Fruit fly (Drosophila melanogaster) whole organism, embryonic: ENCODE measurements around the gene CG32425.

ENCODE experiments used
- Aef1 ChIP-seq: fragments of 200-800 bp; sonication (Bioruptor generic); IDR thresholded peaks from 3 replicates; pipeline ENCODE4 v1.3.6; 2022; ENCODE audit warnings: missing biosample characterization, missing genetic modification characterization
- Bgb ChIP-seq: fragments of 200-800 bp; sonication (Bioruptor generic); IDR thresholded peaks from 2 replicates; pipeline ENCODE4 v1.3.6; 2022; ENCODE audit warnings: missing biosample characterization, missing genetic modification characterization; ENCODE audit not compliant: partially characterized antibody
- CG10209 ChIP-seq: fragments of 200-800 bp; sonication (Bioruptor generic); optimal IDR thresholded peaks from 3 replicates; lab custom pipeline; 2017; ENCODE audit warnings: missing biosample characterization, mild to moderate bottlenecking, missing genetic modification characterization, missing genetic modification reagents
- CG10321 ChIP-seq: fragments of 200-800 bp; sonication (Bioruptor generic); IDR thresholded peaks from 2 replicates; pipeline ENCODE4 v1.3.6; 2022; ENCODE audit warnings: missing biosample characterization, missing genetic modification characterization
- CG11398 ChIP-seq: fragments of 200-800 bp; sonication (Bioruptor generic); optimal IDR thresholded peaks from 2 replicates; lab custom pipeline; 2016; ENCODE audit warnings: missing biosample characterization, missing genetic modification characterization
- CG11504 ChIP-seq: fragments of 200-800 bp; sonication (Bioruptor generic); optimal IDR thresholded peaks from 3 replicates; lab custom pipeline; 2019; ENCODE audit warnings: missing biosample characterization, mild to moderate bottlenecking, missing genetic modification characterization, moderate library complexity
- CG11696 ChIP-seq: fragments of 200-800 bp; sonication (Bioruptor generic); IDR thresholded peaks from 2 replicates; pipeline ENCODE4 v1.3.6; 2022; ENCODE audit warnings: missing biosample characterization, missing genetic modification characterization
- CG12391 ChIP-seq: fragments of 200-800 bp; sonication (Bioruptor generic); optimal IDR thresholded peaks from 3 replicates; lab custom pipeline; 2018; ENCODE audit warnings: missing biosample characterization, mild to moderate bottlenecking, missing genetic modification characterization, moderate library complexity
- CG13775 ChIP-seq: fragments of 200-800 bp; sonication (Bioruptor generic); optimal IDR thresholded peaks from 3 replicates; lab custom pipeline; 2017; ENCODE audit warnings: missing biosample characterization, mild to moderate bottlenecking, missing genetic modification characterization
- CG14014 ChIP-seq: fragments of 200-800 bp; sonication (Bioruptor generic); IDR thresholded peaks from 2 replicates; pipeline ENCODE4 v1.3.6; 2022; ENCODE audit warnings: missing biosample characterization, missing genetic modification characterization
- CG1603 ChIP-seq: fragments of 200-800 bp; sonication (Bioruptor generic); optimal IDR thresholded peaks from 2 replicates; lab custom pipeline; 2019; ENCODE audit warnings: missing biosample characterization, mild to moderate bottlenecking, missing genetic modification characterization, moderate library complexity
- CG17359 ChIP-seq: fragments of 200-800 bp; sonication (Bioruptor generic); optimal IDR thresholded peaks from 3 replicates; lab custom pipeline; 2018; ENCODE audit warnings: missing biosample characterization, mild to moderate bottlenecking, missing genetic modification characterization, moderate library complexity
- CG17568 ChIP-seq: fragments of 200-800 bp; sonication (Bioruptor generic); optimal IDR thresholded peaks from 2 replicates; lab custom pipeline; 2018; ENCODE audit warnings: missing biosample characterization, mild to moderate bottlenecking, missing genetic modification characterization, moderate library complexity
- CG17829 ChIP-seq: fragments of 200-800 bp; optimal IDR thresholded peaks from 2 replicates; lab custom pipeline; 2019; ENCODE audit warnings: missing biosample characterization, mild to moderate bottlenecking, missing genetic modification characterization, moderate library complexity
- CG1792 ChIP-seq: fragments of 200-800 bp; sonication (Bioruptor generic); optimal IDR thresholded peaks from 2 replicates; lab custom pipeline; 2016; ENCODE audit warnings: missing biosample characterization, missing genetic modification characterization
- CG1832 ChIP-seq: fragments of 200-800 bp; sonication (Bioruptor generic); optimal IDR thresholded peaks from 2 replicates; lab custom pipeline; 2017; ENCODE audit warnings: missing biosample characterization, mild to moderate bottlenecking, missing genetic modification characterization, inconsistent platforms
- CG34376 ChIP-seq: fragments of 200-800 bp; sonication (Bioruptor generic); optimal IDR thresholded peaks from 2 replicates; lab custom pipeline; 2018; ENCODE audit warnings: missing biosample characterization, mild to moderate bottlenecking, missing genetic modification characterization
- CG3838 ChIP-seq: fragments of 200-800 bp; sonication (Bioruptor generic); optimal IDR thresholded peaks from 3 replicates; lab custom pipeline; 2016; ENCODE audit warnings: missing biosample characterization, missing genetic modification characterization
- CG6272 ChIP-seq: fragments of 200-800 bp; sonication (Bioruptor generic); IDR thresholded peaks from 2 replicates; pipeline ENCODE4 v1.3.6; 2022; ENCODE audit warnings: missing biosample characterization, missing genetic modification characterization
- CG6689 ChIP-seq: fragments of 200-800 bp; sonication (Bioruptor generic); IDR thresholded peaks from 2 replicates; pipeline ENCODE4 v1.3.6; 2022; ENCODE audit warnings: missing biosample characterization, missing genetic modification characterization
- CG6765 ChIP-seq: fragments of 200-800 bp; sonication (Bioruptor generic); optimal IDR thresholded peaks from 3 replicates; lab custom pipeline; 2017; ENCODE audit warnings: missing biosample characterization, mild to moderate bottlenecking, missing genetic modification characterization
- CG9727 ChIP-seq: fragments of 200-800 bp; sonication (Bioruptor generic); optimal IDR thresholded peaks from 3 replicates; lab custom pipeline; 2017; ENCODE audit warnings: missing biosample characterization, mild to moderate bottlenecking, missing genetic modification characterization
- CG9817 ChIP-seq: fragments of 200-800 bp; sonication (Bioruptor generic); optimal IDR thresholded peaks from 2 replicates; lab custom pipeline; 2018; ENCODE audit warnings: missing biosample characterization, mild to moderate bottlenecking, missing genetic modification characterization, moderate library complexity
- CG9932 ChIP-seq: fragments of 200-800 bp; sonication (Bioruptor generic); IDR thresholded peaks from 2 replicates; pipeline ENCODE4 v1.3.6; 2022; ENCODE audit warnings: missing biosample characterization, missing genetic modification characterization
- Dip2 ChIP-seq: fragments of 200-800 bp; sonication (Bioruptor generic); IDR thresholded peaks from 2 replicates; pipeline ENCODE4 v1.3.6; 2022; ENCODE audit warnings: missing biosample characterization, missing genetic modification characterization
- Dip3 ChIP-seq: fragments of 200-800 bp; sonication (Bioruptor generic); optimal IDR thresholded peaks from 3 replicates; lab custom pipeline; 2016; ENCODE audit warnings: missing biosample characterization, missing genetic modification characterization
- H15 ChIP-seq: fragments of 200-800 bp; sonication (Bioruptor generic); IDR thresholded peaks from 3 replicates; pipeline ENCODE4 v1.3.6; 2022; ENCODE audit warnings: missing biosample characterization, missing genetic modification characterization
- H2.0 ChIP-seq: fragments of 200-800 bp; sonication (Bioruptor generic); IDR thresholded peaks from 2 replicates; pipeline ENCODE4 v1.3.6; 2022; ENCODE audit warnings: missing biosample characterization, missing genetic modification characterization
- Mad ChIP-seq: fragments of 200-800 bp; sonication (Bioruptor generic); optimal IDR thresholded peaks from 2 replicates; lab custom pipeline; 2016; ENCODE audit warnings: missing biosample characterization, missing genetic modification characterization
- Mrtf ChIP-seq: fragments of 200-800 bp; sonication (Bioruptor generic); IDR thresholded peaks from 3 replicates; pipeline ENCODE4 v1.3.6; 2022; ENCODE audit warnings: missing biosample characterization, missing genetic modification characterization
- Myb ChIP-seq: fragments of 200-800 bp; sonication (Bioruptor generic); optimal IDR thresholded peaks from 2 replicates; lab custom pipeline; 2016; ENCODE audit warnings: missing biosample characterization, missing genetic modification characterization
- Oli ChIP-seq: fragments of 200-800 bp; sonication (Bioruptor generic); optimal IDR thresholded peaks from 2 replicates; lab custom pipeline; 2018; ENCODE audit warnings: missing biosample characterization, mild to moderate bottlenecking, missing genetic modification characterization, moderate library complexity
- ac ChIP-seq: fragments of 200-800 bp; sonication (Bioruptor generic); optimal IDR thresholded peaks from 3 replicates; lab custom pipeline; 2017; ENCODE audit warnings: missing biosample characterization, mild to moderate bottlenecking, missing genetic modification characterization
- az2 ChIP-seq: fragments of 200-800 bp; sonication (Bioruptor generic); optimal IDR thresholded peaks from 3 replicates; lab custom pipeline; 2016; ENCODE audit warnings: missing biosample characterization, missing genetic modification characterization
- chm ChIP-seq: fragments of 200-800 bp; sonication (Bioruptor generic); IDR thresholded peaks from 2 replicates; pipeline ENCODE4 v1.3.6; 2022; ENCODE audit warnings: missing biosample characterization, missing genetic modification characterization
- da ChIP-seq: fragments of 200-800 bp; sonication (Bioruptor generic); optimal IDR thresholded peaks from 2 replicates; lab custom pipeline; 2016; ENCODE audit warnings: missing biosample characterization, missing genetic modification characterization
- dimm ChIP-seq: fragments of 200-800 bp; sonication (Bioruptor generic); IDR thresholded peaks from 2 replicates; pipeline ENCODE4 v1.3.6; 2022; ENCODE audit warnings: missing biosample characterization, missing genetic modification characterization
- dm ChIP-seq: fragments of 200-800 bp; sonication (Bioruptor generic); optimal IDR thresholded peaks from 3 replicates; lab custom pipeline; 2016; ENCODE audit warnings: missing biosample characterization, missing genetic modification characterization
- gcm2 ChIP-seq: fragments of 200-800 bp; sonication (Bioruptor generic); optimal IDR thresholded peaks from 2 replicates; lab custom pipeline; 2016; ENCODE audit warnings: missing biosample characterization, missing genetic modification characterization
- gem ChIP-seq: fragments of 200-800 bp; sonication (Bioruptor generic); optimal IDR thresholded peaks from 2 replicates; lab custom pipeline; 2019; ENCODE audit warnings: missing biosample characterization, mild to moderate bottlenecking, missing genetic modification characterization, moderate library complexity
- gsb ChIP-seq: fragments of 200-800 bp; sonication (Bioruptor generic); IDR thresholded peaks from 2 replicates; pipeline ENCODE4 v1.3.6; 2022; ENCODE audit warnings: missing biosample characterization, missing genetic modification characterization
- hb ChIP-seq: fragments of 200-800 bp; sonication (Bioruptor generic); IDR thresholded peaks from 3 replicates; pipeline ENCODE4 v1.3.6; 2022; ENCODE audit warnings: missing biosample characterization, missing genetic modification characterization; ENCODE audit not compliant: partially characterized antibody
- lbe ChIP-seq: fragments of 200-800 bp; sonication (Bioruptor generic); optimal IDR thresholded peaks from 2 replicates; lab custom pipeline; 2016; ENCODE audit warnings: missing biosample characterization, mild to moderate bottlenecking, missing genetic modification characterization
- lilli ChIP-seq: fragments of 200-800 bp; sonication (Bioruptor generic); optimal IDR thresholded peaks from 3 replicates; lab custom pipeline; 2016; ENCODE audit warnings: missing biosample characterization, missing genetic modification characterization
- nau ChIP-seq: fragments of 200-800 bp; sonication (Bioruptor generic); optimal IDR thresholded peaks from 3 replicates; lab custom pipeline; 2017; ENCODE audit warnings: missing biosample characterization, mild to moderate bottlenecking, missing genetic modification characterization, missing genetic modification reagents
- nerfin-2 ChIP-seq: fragments of 200-800 bp; sonication (Bioruptor generic); IDR thresholded peaks from 2 replicates; pipeline ENCODE4 v1.3.6; 2022; ENCODE audit warnings: missing biosample characterization, missing genetic modification characterization; ENCODE audit not compliant: partially characterized antibody
- odd ChIP-seq: fragments of 200-800 bp; sonication (Bioruptor generic); optimal IDR thresholded peaks from 2 replicates; lab custom pipeline; 2017; ENCODE audit warnings: missing biosample characterization, mild to moderate bottlenecking, missing genetic modification characterization
- so ChIP-seq: fragments of 200-800 bp; sonication (Bioruptor generic); IDR thresholded peaks from 3 replicates; pipeline ENCODE4 v1.3.6; 2022; ENCODE audit warnings: missing biosample characterization, missing genetic modification characterization
- stc ChIP-seq: fragments of 200-800 bp; sonication (Bioruptor generic); IDR thresholded peaks from 2 replicates; pipeline ENCODE4 v1.3.6; 2022; ENCODE audit warnings: missing biosample characterization, missing genetic modification characterization
- sug ChIP-seq: fragments of 200-800 bp; optimal IDR thresholded peaks from 2 replicates; lab custom pipeline; 2019; ENCODE audit warnings: missing biosample characterization, mild to moderate bottlenecking, missing genetic modification characterization, moderate library complexity
- toy ChIP-seq: fragments of 200-800 bp; sonication (Bioruptor generic); IDR thresholded peaks from 2 replicates; pipeline ENCODE4 v1.3.6; 2022; ENCODE audit warnings: missing biosample characterization, missing genetic modification characterization
- zf30C ChIP-seq: fragments of 200-800 bp; sonication (Bioruptor generic); optimal IDR thresholded peaks from 3 replicates; lab custom pipeline; 2018; ENCODE audit warnings: missing biosample characterization, mild to moderate bottlenecking, missing genetic modification characterization

Gene CG32425

dm6 chr3L:20494262-20494601, 2.9 kb upstream of the CG32425 start (continued):
- TF ChIP-seq stc (GFP tag; lab: Robert Waterston, UW) (no peak), CG17359 (peak; percentile 3), CG14014 (GFP tag; lab: Robert Waterston, UW) (no peak), CG11398 (GFP tag; lab: Kevin White, UChicago) (no peak), CG6765 (no peak), CG6689 (0 out of 2 replicates have a peak, but pooled peaks have one; percentile 24), so (GFP tag; lab: Robert Waterston, UW) (no peak; the same call in 2 of the 3 replicates), CG9727 (GFP tag; lab: Kevin White, UChicago) (peak; percentile 34), CG12391 (tag; lab: Kevin White, UChicago) (peak; percentile 29), H15 (no peak), toy (GFP tag; lab: Robert Waterston, UW) (no peak), zf30C (GFP tag; lab: Kevin White, UChicago) (no peak), odd (GFP tag; lab: Kevin White, UChicago) (peak; percentile 13), Bgb (GFP tag; lab: Robert Waterston, UW) (no peak), CG11696 (GFP tag; lab: Robert Waterston, UW) (peak; percentile 63; the same call in 1 of the 2 replicates), nerfin-2 (GFP tag; lab: Robert Waterston, UW) (no peak), Mad (GFP tag; lab: Kevin White, UChicago) (no peak), gem (peak; percentile 65), sug (tag; lab: Kevin White, UChicago) (no peak), CG17829 (tag; lab: Kevin White, UChicago) (peak; percentile 16), Dip3 (no peak), Dip2 (no peak), chm (GFP tag; lab: Robert Waterston, UW) (no peak), lilli (GFP tag; lab: Kevin White, UChicago) (peak; percentile 25), nau (GFP tag; lab: Kevin White, UChicago) (no peak), CG10321 (GFP tag; lab: Robert Waterston, UW) (no peak), dm (GFP tag; lab: Kevin White, UChicago) (no peak), CG10209 (GFP tag; lab: Kevin White, UChicago) (peak; percentile 35), CG11504 (tag; lab: Kevin White, UChicago) (peak; percentile 41), az2 (GFP tag; lab: Kevin White, UChicago) (no peak), CG9817 (tag; lab: Kevin White, UChicago) (no peak), Oli (tag; lab: Kevin White, UChicago) (peak; percentile 5), CG3838 (GFP tag; lab: Kevin White, UChicago) (no peak), ac (GFP tag; lab: Kevin White, UChicago) (no peak), CG34376 (no peak), Aef1 (GFP tag; lab: Robert Waterston, UW) (no peak), CG9932 (GFP tag; lab: Robert Waterston, UW) (peak; percentile 8; the same call in 1 of the 2 replicates), CG17568 (GFP tag; lab: Kevin White, UChicago) (no peak), gsb (no peak), Myb (GFP tag; lab: Kevin White, UChicago) (no peak), CG1832 (no peak), dimm (no peak), CG1603 (tag; lab: Kevin White, UChicago) (no peak), gcm2 (no peak), da (GFP tag; lab: Kevin White, UChicago) (no peak), CG6272 (no peak), lbe (GFP tag; lab: Kevin White, UChicago) (no peak), Mrtf (GFP tag; lab: Robert Waterston, UW) (no peak), hb (GFP tag; lab: Robert Waterston, UW) (no peak), CG13775 (GFP tag; lab: Kevin White, UChicago) (peak; percentile 8), H2.0 (GFP tag; lab: Robert Waterston, UW) (no peak), CG1792 (GFP tag; lab: Kevin White, UChicago) (no peak)
